Fruit fly (Drosophila melanogaster) S2 (cell line): Measurements from ENCODE around the gene mRpL51.
A peak's percentile ranks its signal among the peaks of the same experiment; 100 is the strongest.

Source experiments
- CG8478 ChIP-seq: fragments of >200 bp; optimal IDR thresholded peaks from 2 replicates; lab custom pipeline; 2018
- CTCF ChIP-seq, 2 experiments: fragments of >200 bp; optimal IDR thresholded peaks; 2 replicates each; lab custom pipeline; 2018

DNA sequence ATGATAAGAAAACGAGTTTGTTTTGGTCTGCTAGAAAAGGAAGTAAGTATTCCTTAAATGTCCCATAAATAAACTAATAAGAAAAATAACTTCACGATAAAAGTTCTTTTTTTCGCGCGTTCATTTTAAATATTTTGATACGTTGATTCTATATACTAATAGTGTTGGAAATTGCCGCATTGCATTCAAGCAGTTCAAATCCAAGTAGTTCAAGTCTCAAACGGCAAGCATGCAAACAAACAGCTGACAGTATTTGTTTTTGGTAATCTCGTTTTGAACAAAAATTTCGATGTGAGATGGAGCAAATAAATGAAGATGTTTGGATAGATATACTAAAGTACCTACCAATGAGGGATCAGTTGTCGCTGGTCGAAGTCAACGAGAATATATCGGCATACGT is 28.4 kb downstream of the mRpL51 start, which contains the start of gene CG13088:
- TF ChIP-seq CTCF (optimal IDR thresholded peaks at IDR 0.05; lab: Kevin White, UChicago) = peak in 1 of 2 experiments; percentile 10
- TF ChIP-seq CG8478 = no peak
